Fruit fly (Drosophila melanogaster): ENCODE data around the gene CG5276.

CG5276 gene

DNA sequence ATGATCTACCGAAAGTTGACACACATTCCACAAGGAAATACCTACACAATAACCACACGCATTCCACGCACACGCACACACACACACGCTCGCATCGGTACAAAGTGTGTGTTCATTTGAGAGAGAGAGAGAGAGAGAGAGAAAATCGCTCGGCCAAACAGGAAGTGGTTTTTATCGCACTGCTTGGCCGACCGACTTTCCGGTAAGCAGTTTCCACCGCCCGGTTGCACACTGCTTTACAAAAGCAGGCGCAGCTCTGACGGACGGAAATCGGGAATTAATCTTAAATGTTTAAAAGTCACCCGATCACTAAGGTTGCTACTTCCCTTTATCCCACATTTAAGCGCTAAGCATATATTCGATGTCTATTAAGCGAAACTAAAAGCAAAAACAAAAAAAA lies 38.7 kb upstream of the CG5276 start (continued):
- TF ChIP-seq HLH3B (GFP tag; IDR thresholded peaks at IDR 0.05) = peak; percentile 70; the same call in 1 of the 2 replicates
- TF ChIP-seq CG7928 (GFP tag; optimal IDR thresholded peaks at IDR 0.05) = no peak
- no peak for TF ChIP-seq bbx (GFP tag; IDR thresholded peaks at IDR 0.05; ENCODE audit: partially characterized antibody)
- TF ChIP-seq CG34224 (GFP tag; IDR thresholded peaks at IDR 0.05; ENCODE audit: partially characterized antibody) = no peak
- TF ChIP-seq CG8359 (GFP tag; optimal IDR thresholded peaks at IDR 0.05; ENCODE audit: borderline replicate concordance) = peak; percentile 78
- TF ChIP-seq CG1529 (GFP tag; optimal IDR thresholded peaks at IDR 0.05) = peak; percentile 71
- peak; percentile 57 for TF ChIP-seq CG6654 (GFP tag; optimal IDR thresholded peaks at IDR 0.05)
- no peak for TF ChIP-seq pho (GFP tag; optimal IDR thresholded peaks at IDR 0.05)
- TF ChIP-seq Ets97D (GFP tag; optimal IDR thresholded peaks at IDR 0.05) = peak; percentile 98
- TF ChIP-seq sob (GFP tag; IDR thresholded peaks at IDR 0.05) = no peak; the same call in 1 of the 2 replicates
- peak; percentile 53 for TF ChIP-seq CG17568 (GFP tag; optimal IDR thresholded peaks at IDR 0.05)
- peak; percentile 76 for TF ChIP-seq CG2202 (tag; optimal IDR thresholded peaks at IDR 0.05)
- TF ChIP-seq CG7839 (tag; optimal IDR thresholded peaks at IDR 0.05) = no peak
- no peak for TF ChIP-seq CG14014 (GFP tag; IDR thresholded peaks at IDR 0.05)
- peak; percentile 32 for TF ChIP-seq az2 (GFP tag; optimal IDR thresholded peaks at IDR 0.05)
- TF ChIP-seq CG8765 (GFP tag; IDR thresholded peaks at IDR 0.05) = peak; percentile 26; the same call in 1 of the 2 replicates
- no peak for TF ChIP-seq abd-A (tag; optimal IDR thresholded peaks at IDR 0.05)
- TF ChIP-seq CG4707 (GFP tag; optimal IDR thresholded peaks at IDR 0.05) = peak; percentile 67
- peak; percentile 29 for TF ChIP-seq tio (GFP tag; optimal IDR thresholded peaks at IDR 0.05)
- TF ChIP-seq dimm (GFP tag; IDR thresholded peaks at IDR 0.05) = peak; percentile 40; the same call in 1 of the 2 replicates
- TF ChIP-seq jigr1 (GFP tag; IDR thresholded peaks at IDR 0.05) = 0 out of 3 replicates have a peak, but pooled peaks have one; percentile 13
- no peak for TF ChIP-seq tna (GFP tag; IDR thresholded peaks at IDR 0.05; ENCODE audit: partially characterized antibody)
- TF ChIP-seq cwo (GFP tag; optimal IDR thresholded peaks at IDR 0.05) = no peak
- peak; percentile 51 for TF ChIP-seq Hmr (GFP tag; optimal IDR thresholded peaks at IDR 0.05)
- peak in 1 of 2 experiments; percentile 32 for TF ChIP-seq Dfd (GFP tag; optimal IDR thresholded peaks at IDR 0.05)
- peak; percentile 64 for TF ChIP-seq Xbp1 (GFP tag; optimal IDR thresholded peaks at IDR 0.05)
- no peak; the same call in none of the 2 replicates for TF ChIP-seq CG7372 (GFP tag; IDR thresholded peaks at IDR 0.05)
- TF ChIP-seq CG3407 (GFP tag; optimal IDR thresholded peaks at IDR 0.05) = peak; percentile 63
- TF ChIP-seq GATAe (GFP tag; conservative IDR thresholded peaks at IDR 0.05) = no peak
- no peak for TF ChIP-seq fu2 (GFP tag; optimal IDR thresholded peaks at IDR 0.05)
- TF ChIP-seq Atf6 (GFP tag; IDR thresholded peaks at IDR 0.05) = no peak
- TF ChIP-seq HLH54F (GFP tag; optimal IDR thresholded peaks at IDR 0.05) = no peak
- peak; percentile 67 for TF ChIP-seq CG17385 (GFP tag; optimal IDR thresholded peaks at IDR 0.05)
- TF ChIP-seq cad (GFP tag; optimal IDR thresholded peaks at IDR 0.05) = no peak
- no peak for TF ChIP-seq sima (GFP tag; optimal IDR thresholded peaks at IDR 0.05)
- peak; percentile 83 for TF ChIP-seq CG33213 (GFP tag; optimal IDR thresholded peaks at IDR 0.05)
- TF ChIP-seq unpg (GFP tag; optimal IDR thresholded peaks at IDR 0.05) = no peak
- TF ChIP-seq CG4404 (GFP tag; IDR thresholded peaks at IDR 0.05) = peak; percentile 63
- TF ChIP-seq Sox102F (GFP tag; optimal IDR thresholded peaks at IDR 0.05) = no peak
- peak; percentile 2 for TF ChIP-seq tx (GFP tag; optimal IDR thresholded peaks at IDR 0.05)
- TF ChIP-seq CG8944 (GFP tag; optimal IDR thresholded peaks at IDR 0.05) = peak; percentile 19
- TF ChIP-seq nau (GFP tag; optimal IDR thresholded peaks at IDR 0.05) = peak; percentile 56
- TF ChIP-seq CG2116 (GFP tag; optimal IDR thresholded peaks at IDR 0.05) = peak; percentile 51
- TF ChIP-seq Bgb (GFP tag; IDR thresholded peaks at IDR 0.05; ENCODE audit: partially characterized antibody) = no peak
- no peak for TF ChIP-seq CG7963 (GFP tag; IDR thresholded peaks at IDR 0.05; ENCODE audit: partially characterized antibody)
- TF ChIP-seq CG15696 (tag; optimal IDR thresholded peaks at IDR 0.05) = peak; percentile 68
- no peak for TF ChIP-seq D (optimal IDR thresholded peaks at IDR 0.05)
- peak; percentile 75 for TF ChIP-seq D (GFP tag; optimal IDR thresholded peaks at IDR 0.05)
- TF ChIP-seq dati (GFP tag; IDR thresholded peaks at IDR 0.05) = peak; percentile 59; the same call in 1 of the 2 replicates
- peak; percentile 82 for TF ChIP-seq CG6813 (GFP tag; optimal IDR thresholded peaks at IDR 0.05)

All from whole organism, embryonic.